Worm (Caenorhabditis elegans) whole organism, dauer: ENCODE measurements around the gene srsx-37.
"Not testable (repeated sequence)": the region's sequence is repeated elsewhere in the genome, so short reads cannot be mapped to it uniquely, and the experiment has no call there.

Experiments
- unc-62 ChIP-seq: sonication (generic microtip); optimal IDR thresholded peaks from 2 replicates; lab custom pipeline; 2017; ENCODE audit warnings: missing biosample characterization, missing genetic modification reagents, missing genetic modification characterization

srsx-37 gene

DNA sequence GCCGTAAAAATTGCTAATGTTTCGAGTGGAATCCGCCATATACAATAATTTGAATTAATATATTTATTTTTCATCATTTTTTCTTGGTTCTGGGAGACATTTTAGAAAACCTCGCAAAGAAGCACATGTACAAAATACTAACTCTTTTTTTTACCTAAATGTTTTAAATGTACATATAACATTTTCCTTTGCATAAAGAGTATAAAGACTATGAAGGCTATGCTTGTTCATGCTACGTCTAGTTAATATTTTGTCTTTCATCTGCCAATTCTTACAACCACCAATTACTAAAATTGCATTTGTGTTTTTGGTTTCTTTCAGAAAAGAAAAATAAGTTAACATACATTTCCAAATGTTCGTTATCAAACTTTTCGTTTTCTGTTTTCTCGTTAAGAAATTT is 37.6 kb downstream of the srsx-37 start, which contains the start of gene irld-25:
Gene irld-25, plus strand, starts transcription at position 301 of the 400 bp plus-strand sequence.
- no peak for TF ChIP-seq unc-62 (GFP tag; lab: Kevin White, UChicago)

DNA sequence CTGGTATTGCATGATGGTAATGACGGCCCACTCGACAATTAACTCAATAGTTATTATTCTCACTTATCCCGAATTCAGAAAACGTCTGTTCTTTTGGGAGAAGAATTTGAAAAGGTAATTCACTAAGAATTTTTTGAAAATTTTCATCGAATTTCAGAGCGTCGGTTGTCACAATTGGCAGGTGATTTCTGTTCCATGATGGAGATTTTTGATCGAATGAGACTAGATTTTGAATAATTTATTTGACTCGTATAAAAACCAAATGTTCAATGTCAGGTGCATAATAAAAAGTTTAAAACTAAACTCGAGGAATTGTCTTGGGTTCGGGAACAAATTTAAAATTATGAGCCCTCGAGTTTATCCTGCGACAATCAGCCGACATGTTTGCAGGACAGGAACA is 42.2 kb downstream of the srsx-37 start, which contains the start of gene sri-25:
Gene sri-25, plus strand, starts transcription at position 301 of the 400 bp plus-strand sequence.
- no peak for TF ChIP-seq unc-62 (GFP tag; lab: Kevin White, UChicago)

DNA sequence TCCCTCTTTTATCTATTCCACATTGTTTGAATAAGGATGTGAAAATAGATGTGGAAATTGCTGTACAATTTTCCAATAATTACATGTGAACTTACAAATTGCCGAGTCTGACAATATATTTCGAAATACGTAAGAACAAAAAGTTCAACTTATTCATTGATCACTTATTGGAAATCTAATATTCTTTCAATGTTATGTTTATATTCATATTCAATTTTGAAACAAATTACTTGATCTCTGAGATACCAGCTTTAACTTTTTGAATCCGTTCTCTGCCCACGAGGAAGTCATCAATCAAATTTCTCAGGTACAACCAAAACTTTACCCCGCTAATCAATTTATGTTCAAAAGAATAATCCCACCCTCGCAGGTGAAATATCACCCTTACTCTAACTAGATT is 43.8 kb downstream of the srsx-37 start, which contains the start of gene sri-26:
Gene sri-26, plus strand, starts transcription at position 301 of the 400 bp plus-strand sequence.
- not testable (repeated sequence) for TF ChIP-seq unc-62 (GFP tag; lab: Kevin White, UChicago)

DNA sequence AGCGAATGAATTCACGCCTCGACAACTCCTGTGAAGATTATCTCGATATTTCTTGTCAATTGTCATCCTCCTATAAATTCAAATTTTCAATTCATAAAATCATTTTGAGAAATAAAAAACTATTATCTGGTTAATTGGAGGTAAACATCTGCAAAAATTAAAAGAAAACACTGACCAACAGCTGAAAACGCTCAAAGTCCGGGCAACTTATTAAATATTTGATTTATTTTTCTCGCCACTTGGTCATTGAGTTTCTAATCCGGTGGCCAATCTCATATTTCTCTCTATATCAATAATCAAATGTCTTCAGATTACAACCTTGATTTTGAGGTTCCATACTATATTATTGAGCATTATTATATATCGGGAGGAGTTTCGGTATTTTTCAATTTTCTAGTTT is 47.1 kb downstream of the srsx-37 start, which contains the start of gene sri-24:
Gene sri-24, plus strand, starts transcription at position 301 of the 400 bp plus-strand sequence.
- TF ChIP-seq unc-62 (GFP tag; lab: Kevin White, UChicago): not testable (repeated sequence)

DNA sequence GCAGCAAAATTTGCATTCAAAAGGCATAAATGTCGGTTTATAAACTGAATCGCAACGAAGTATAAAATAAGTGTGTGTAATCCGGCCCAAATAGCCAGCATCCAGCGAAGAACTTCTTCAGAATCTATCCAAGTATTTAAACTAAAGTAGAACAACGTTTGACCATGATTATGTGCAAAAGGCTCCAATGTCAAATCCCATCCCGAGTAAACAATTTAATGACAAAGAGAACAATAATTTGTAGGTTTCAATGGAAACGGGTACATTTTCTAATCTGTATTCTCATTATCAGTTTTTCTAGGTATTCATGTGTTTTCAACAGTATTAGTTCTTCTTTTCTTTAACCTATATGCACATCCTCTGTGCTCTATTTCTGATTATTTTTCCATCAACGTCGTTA is 51.3 kb downstream of the srsx-37 start, which contains the start of gene C41G6.12:
Gene C41G6.12, minus strand, starts transcription at position 101 of the 400 bp plus-strand sequence.
- not testable (repeated sequence) for TF ChIP-seq unc-62 (GFP tag; lab: Kevin White, UChicago)
